Worm (Caenorhabditis elegans): ENCODE results near the gene kin-19.

DNA sequence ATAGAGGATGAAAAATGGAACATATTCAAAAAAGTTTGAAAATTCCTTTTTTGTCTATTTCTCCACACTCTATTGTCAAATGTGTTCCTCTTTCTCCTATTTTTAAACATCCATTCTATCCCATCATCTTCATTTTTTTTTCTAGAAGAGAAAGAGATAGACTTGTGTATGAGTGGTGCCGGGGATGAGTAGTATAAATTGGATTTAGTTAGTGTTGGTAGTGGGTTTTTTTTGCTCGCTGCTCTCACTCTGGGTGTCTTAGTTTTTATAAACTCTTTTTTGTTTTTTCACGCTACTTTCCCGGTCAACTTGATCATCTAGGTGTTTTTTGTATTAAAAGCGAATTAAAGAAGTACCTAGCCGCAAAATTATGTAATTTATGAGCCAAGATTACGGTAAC lies 20.8 kb upstream of the kin-19 start:
- no peak for TF ChIP-seq ref-1 (GFP tag; conservative IDR thresholded peaks at IDR 0.05)
- no peak for TF ChIP-seq klf-2 (GFP tag; conservative IDR thresholded peaks at IDR 0.05)
- no peak for TF ChIP-seq T22C8.4 (GFP tag; IDR thresholded peaks at IDR 0.05)
- TF ChIP-seq ztf-29 (GFP tag; IDR thresholded peaks at IDR 0.05): no peak
- no peak for TF ChIP-seq med-1 (GFP tag; optimal IDR thresholded peaks at IDR 0.05; ENCODE audit: insufficient read depth)
- no peak for TF ChIP-seq ztf-23 (GFP tag; IDR thresholded peaks at IDR 0.05)
- TF ChIP-seq tab-1 (GFP tag; IDR thresholded peaks at IDR 0.05): no peak
- TF ChIP-seq flt-1 (GFP tag; IDR thresholded peaks at IDR 0.05): no peak
- no peak for TF ChIP-seq cog-1 (tag; optimal IDR thresholded peaks at IDR 0.05)
